Fruit fly (Drosophila melanogaster): Measurements from ENCODE around the gene Als2.

- TF ChIP-seq Hr4 (GFP tag; optimal IDR thresholded peaks at IDR 0.05) (no peak), acj6 (GFP tag; optimal IDR thresholded peaks at IDR 0.05) (no peak), CG11902 (GFP tag; optimal IDR thresholded peaks at IDR 0.05) (no peak), CG1621 (tag; optimal IDR thresholded peaks at IDR 0.05) (no peak), CG8119 (GFP tag; IDR thresholded peaks at IDR 0.05) (no peak), Blimp-1 (GFP tag; optimal IDR thresholded peaks at IDR 0.05) (no peak), spab (GFP tag; optimal IDR thresholded peaks at IDR 0.05) (no peak), eg (GFP tag; IDR thresholded peaks at IDR 0.05) (no peak), Eip75B (GFP tag; optimal IDR thresholded peaks at IDR 0.05) (no peak)
Measured at dm6 chr3L:21667530-21667929, 12.0 kb downstream of the Als2 start.
